Fruit fly (Drosophila melanogaster) whole organism, embryonic: Measurements from ENCODE around the gene Npc2f.

Experiments used
- Antp ChIP-seq: fragments of 200-800 bp; sonication (Bioruptor generic); optimal IDR thresholded peaks from 3 replicates; lab custom pipeline; 2016; ENCODE audit warnings: missing biosample characterization, missing genetic modification characterization
- BtbVII ChIP-seq: fragments of 200-800 bp; sonication (Bioruptor generic); optimal IDR thresholded peaks from 3 replicates; lab custom pipeline; 2017; ENCODE audit warnings: missing biosample characterization, mild to moderate bottlenecking, missing genetic modification characterization
- CG10321 ChIP-seq: fragments of 200-800 bp; sonication (Bioruptor generic); IDR thresholded peaks from 2 replicates; pipeline ENCODE4 v1.3.6; 2022; ENCODE audit warnings: missing biosample characterization, missing genetic modification characterization
- CG11456 ChIP-seq: fragments of 200-800 bp; sonication (Bioruptor generic); IDR thresholded peaks from 3 replicates; pipeline ENCODE4 v1.3.6; 2022; ENCODE audit warnings: missing biosample characterization, missing genetic modification characterization
- CG12071 ChIP-seq: fragments of 200-800 bp; sonication (Bioruptor generic); optimal IDR thresholded peaks from 3 replicates; lab custom pipeline; 2018; ENCODE audit warnings: missing biosample characterization, mild to moderate bottlenecking, missing genetic modification characterization
- CG12155 ChIP-seq: fragments of 200-800 bp; sonication (Bioruptor generic); optimal IDR thresholded peaks from 3 replicates; lab custom pipeline; 2016; ENCODE audit warnings: missing biosample characterization, missing genetic modification characterization
- CG12219 ChIP-seq: fragments of 200-800 bp; sonication (Bioruptor generic); optimal IDR thresholded peaks from 3 replicates; lab custom pipeline; 2018; ENCODE audit warnings: missing biosample characterization, mild to moderate bottlenecking, missing genetic modification characterization
- CG13123 ChIP-seq: fragments of 200-800 bp; sonication (Bioruptor generic); optimal IDR thresholded peaks from 2 replicates; lab custom pipeline; 2016; ENCODE audit warnings: missing biosample characterization, missing genetic modification characterization
- CG14050 ChIP-seq: fragments of 200-800 bp; sonication (Bioruptor generic); IDR thresholded peaks from 3 replicates; pipeline ENCODE4 v1.3.6; 2022; ENCODE audit warnings: missing biosample characterization, missing genetic modification characterization
- CG15073 ChIP-seq: fragments of 200-800 bp; sonication (Bioruptor generic); optimal IDR thresholded peaks from 2 replicates; lab custom pipeline; 2016; ENCODE audit warnings: missing biosample characterization, missing genetic modification characterization
- CG16813 ChIP-seq: fragments of 200-800 bp; sonication (Bioruptor generic); IDR thresholded peaks from 3 replicates; pipeline ENCODE4 v1.3.6; 2022; ENCODE audit warnings: missing biosample characterization, missing genetic modification characterization; ENCODE audit not compliant: partially characterized antibody
- CG17385 ChIP-seq: fragments of 200-800 bp; sonication (Bioruptor generic); optimal IDR thresholded peaks from 3 replicates; lab custom pipeline; 2018; ENCODE audit warnings: missing biosample characterization, mild to moderate bottlenecking, missing genetic modification characterization
- CG2120 ChIP-seq: fragments of 200-800 bp; sonication (Bioruptor generic); optimal IDR thresholded peaks from 3 replicates; lab custom pipeline; 2016; ENCODE audit warnings: missing biosample characterization, missing genetic modification characterization
- CG2678 ChIP-seq: fragments of 200-800 bp; sonication (Bioruptor generic); optimal IDR thresholded peaks from 3 replicates; lab custom pipeline; 2019; ENCODE audit warnings: missing biosample characterization, mild to moderate bottlenecking, missing genetic modification characterization, moderate library complexity
- CG31441 ChIP-seq: fragments of 200-800 bp; sonication (Bioruptor generic); IDR thresholded peaks from 2 replicates; pipeline ENCODE4 v1.3.6; 2022; ENCODE audit warnings: missing biosample characterization, missing genetic modification characterization
- CG3995 ChIP-seq: fragments of 200-800 bp; sonication (Bioruptor generic); optimal IDR thresholded peaks from 3 replicates; lab custom pipeline; 2016; ENCODE audit warnings: missing biosample characterization, missing genetic modification characterization
- CG4404 ChIP-seq: fragments of 200-800 bp; sonication (Bioruptor generic); IDR thresholded peaks from 2 replicates; pipeline ENCODE4 v1.3.6; 2022; ENCODE audit warnings: missing biosample characterization, missing genetic modification characterization
- CG6272 ChIP-seq: fragments of 200-800 bp; sonication (Bioruptor generic); IDR thresholded peaks from 2 replicates; pipeline ENCODE4 v1.3.6; 2022; ENCODE audit warnings: missing biosample characterization, missing genetic modification characterization
- CG6689 ChIP-seq: fragments of 200-800 bp; sonication (Bioruptor generic); IDR thresholded peaks from 2 replicates; pipeline ENCODE4 v1.3.6; 2022; ENCODE audit warnings: missing biosample characterization, missing genetic modification characterization
- CG9797 ChIP-seq: fragments of 200-800 bp; sonication (Bioruptor generic); optimal IDR thresholded peaks from 3 replicates; lab custom pipeline; 2018; ENCODE audit warnings: missing biosample characterization, mild to moderate bottlenecking, missing genetic modification characterization
- CG9932 ChIP-seq: fragments of 200-800 bp; sonication (Bioruptor generic); IDR thresholded peaks from 2 replicates; pipeline ENCODE4 v1.3.6; 2022; ENCODE audit warnings: missing biosample characterization, missing genetic modification characterization
- Dip2 ChIP-seq: fragments of 200-800 bp; sonication (Bioruptor generic); IDR thresholded peaks from 2 replicates; pipeline ENCODE4 v1.3.6; 2022; ENCODE audit warnings: missing biosample characterization, missing genetic modification characterization
- Dref ChIP-seq: fragments of 200-800 bp; sonication (Bioruptor generic); IDR thresholded peaks from 2 replicates; pipeline ENCODE4 v1.3.6; 2022; ENCODE audit warnings: missing biosample characterization, missing genetic modification characterization
- Drgx ChIP-seq: fragments of 200-800 bp; sonication (Bioruptor generic); IDR thresholded peaks from 2 replicates; pipeline ENCODE4 v1.3.6; 2022; ENCODE audit warnings: missing biosample characterization, missing genetic modification characterization
- Elba2 ChIP-seq: fragments of 200-800 bp; sonication (Bioruptor generic); optimal IDR thresholded peaks from 3 replicates; lab custom pipeline; 2016; ENCODE audit warnings: missing biosample characterization, missing genetic modification characterization
- Hr39 ChIP-seq: fragments of >200 bp; optimal IDR thresholded peaks from 2 replicates; lab custom pipeline; 2017
- Lim3 ChIP-seq: fragments of 200-800 bp; sonication (Bioruptor generic); IDR thresholded peaks from 2 replicates; pipeline ENCODE4 v1.3.6; 2022; ENCODE audit warnings: missing biosample characterization, missing genetic modification characterization
- Med ChIP-seq: fragments of 200-800 bp; sonication (Bioruptor generic); peaks from one replicate; lab custom pipeline; 2016; ENCODE audit warnings: missing biosample characterization, missing genetic modification characterization, mild to moderate bottlenecking, inconsistent platforms, moderate library complexity
- Nf-YB ChIP-seq: fragments of 200-800 bp; sonication (Bioruptor generic); optimal IDR thresholded peaks from 3 replicates; lab custom pipeline; 2019; ENCODE audit warnings: missing biosample characterization, mild to moderate bottlenecking, missing genetic modification characterization, moderate library complexity
- Optix ChIP-seq: fragments of 200-800 bp; sonication (Bioruptor generic); IDR thresholded peaks from 3 replicates; pipeline ENCODE4 v1.3.6; 2022; ENCODE audit warnings: missing biosample characterization, missing genetic modification characterization
- PHDP ChIP-seq: fragments of 200-800 bp; sonication (Bioruptor generic); optimal IDR thresholded peaks from 3 replicates; lab custom pipeline; 2018; ENCODE audit warnings: missing biosample characterization, mild to moderate bottlenecking, missing genetic modification characterization, moderate library complexity
- Pdp1 ChIP-seq, 2 experiments: fragments of 200-800 bp; sonication (Bioruptor generic); optimal IDR thresholded peaks; 3 replicates each; lab custom pipeline; 2016; ENCODE audit warnings: missing biosample characterization in 2 of 2, missing genetic modification characterization in 2 of 2, mild to moderate bottlenecking in 1 of 2, moderate library complexity in 1 of 2
- Ptx1 ChIP-seq: fragments of 200-800 bp; sonication (Bioruptor generic); IDR thresholded peaks from 2 replicates; pipeline ENCODE4 v1.3.6; 2022; ENCODE audit warnings: missing biosample characterization, missing genetic modification characterization
- chinmo ChIP-seq: fragments of 200-800 bp; sonication (Bioruptor generic); IDR thresholded peaks from 4 replicates; pipeline ENCODE4 v1.3.6; 2022; ENCODE audit warnings: missing biosample characterization, missing genetic modification characterization; ENCODE audit not compliant: partially characterized antibody
- danr ChIP-seq: fragments of 200-800 bp; sonication (Bioruptor generic); IDR thresholded peaks from 2 replicates; pipeline ENCODE4 v1.3.6; 2022; ENCODE audit warnings: missing biosample characterization, missing genetic modification characterization
- dmrt99B ChIP-seq: fragments of 200-800 bp; sonication (Bioruptor generic); optimal IDR thresholded peaks from 2 replicates; lab custom pipeline; 2018; ENCODE audit warnings: missing biosample characterization, mild to moderate bottlenecking, missing genetic modification characterization, moderate library complexity
- dpn ChIP-seq, 2 experiments: fragments of 200-800 bp; sonication (Bioruptor generic); optimal IDR thresholded peaks; 3 replicates each; lab custom pipeline; 2016; ENCODE audit warnings: missing biosample characterization in 2 of 2, missing genetic modification characterization in 2 of 2
- esg ChIP-seq: fragments of 200-800 bp; sonication (Bioruptor generic); conservative IDR thresholded peaks from 2 replicates; pipeline ENCODE4 v1.3.6; 2022; ENCODE audit warnings: missing biosample characterization, missing genetic modification characterization
- eve ChIP-seq, 2 experiments: fragments of >200 bp; optimal IDR thresholded peaks; 2 replicates each; lab custom pipeline; 2017; ENCODE audit warnings: missing biosample characterization in 2 of 2, missing genetic modification characterization in 2 of 2
- gfzf ChIP-seq: fragments of 200-800 bp; sonication (Bioruptor generic); optimal IDR thresholded peaks from 2 replicates; lab custom pipeline; 2016; ENCODE audit warnings: missing biosample characterization, mild to moderate bottlenecking, missing genetic modification characterization, moderate library complexity
- gsb ChIP-seq: fragments of 200-800 bp; sonication (Bioruptor generic); IDR thresholded peaks from 2 replicates; pipeline ENCODE4 v1.3.6; 2022; ENCODE audit warnings: missing biosample characterization, missing genetic modification characterization
- gt ChIP-seq: fragments of 200-800 bp; sonication (Bioruptor generic); IDR thresholded peaks from 2 replicates; pipeline ENCODE4 v1.3.6; 2022; ENCODE audit warnings: missing biosample characterization, missing genetic modification characterization
- inv ChIP-seq: fragments of 200-800 bp; sonication (Bioruptor generic); IDR thresholded peaks from 2 replicates; pipeline ENCODE4 v1.3.6; 2022; ENCODE audit warnings: missing biosample characterization, missing genetic modification characterization; ENCODE audit not compliant: partially characterized antibody
- knrl ChIP-seq: fragments of 200-800 bp; sonication (Bioruptor generic); IDR thresholded peaks from 3 replicates; pipeline ENCODE4 v1.3.6; 2022; ENCODE audit warnings: missing biosample characterization, missing genetic modification characterization; ENCODE audit not compliant: partially characterized antibody
- nom ChIP-seq: fragments of 200-800 bp; sonication (Bioruptor generic); optimal IDR thresholded peaks from 2 replicates; lab custom pipeline; 2017; ENCODE audit warnings: missing biosample characterization, missing genetic modification characterization, mild to moderate bottlenecking, moderate library complexity, missing genetic modification reagents
- p53 ChIP-seq: fragments of 200-800 bp; sonication (Bioruptor generic); optimal IDR thresholded peaks from 2 replicates; lab custom pipeline; 2016; ENCODE audit warnings: missing biosample characterization, missing genetic modification characterization
- psq ChIP-seq: fragments of 200-800 bp; sonication (Bioruptor generic); optimal IDR thresholded peaks from 2 replicates; lab custom pipeline; 2017; ENCODE audit warnings: missing biosample characterization, missing genetic modification characterization
- salm ChIP-seq: fragments of 200-800 bp; sonication (Bioruptor generic); optimal IDR thresholded peaks from 2 replicates; lab custom pipeline; 2018; ENCODE audit warnings: missing biosample characterization, mild to moderate bottlenecking, missing genetic modification characterization
- sens-2 ChIP-seq: fragments of 200-800 bp; sonication (Bioruptor generic); IDR thresholded peaks from 2 replicates; pipeline ENCODE4 v1.3.6; 2022; ENCODE audit warnings: missing biosample characterization, missing genetic modification characterization
- ttk ChIP-seq: fragments of 200-800 bp; sonication (Bioruptor generic); IDR thresholded peaks from 2 replicates; pipeline ENCODE4 v2.1.2; 2022; ENCODE audit warnings: missing biosample characterization, missing genetic modification characterization
- wor ChIP-seq: fragments of 200-800 bp; sonication (Bioruptor generic); IDR thresholded peaks from 2 replicates; pipeline ENCODE4 v1.3.6; 2022; ENCODE audit warnings: missing biosample characterization, missing genetic modification characterization

Npc2f gene

DNA sequence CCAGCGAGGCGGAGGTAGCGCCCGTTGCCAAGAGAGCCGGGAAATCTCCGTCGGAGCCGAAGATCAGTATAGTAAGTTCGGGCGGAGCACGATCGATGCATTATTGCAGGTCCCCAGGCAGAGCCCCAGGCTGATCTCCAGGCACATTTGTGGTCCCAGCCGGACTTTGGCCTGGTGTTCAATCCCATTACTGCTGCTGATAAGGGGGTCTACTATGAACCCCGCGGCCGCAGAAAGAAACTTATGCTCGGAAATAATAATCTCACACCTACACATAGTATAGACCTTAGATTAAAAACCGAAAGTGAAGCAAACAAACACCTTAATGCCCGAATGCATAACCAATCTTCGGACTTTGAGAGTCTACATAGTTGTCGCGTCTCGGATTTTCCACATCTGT lies 20.7 kb upstream of the Npc2f start (continued):
- TF ChIP-seq Drgx, result peak; percentile 42; the same call in 1 of the 2 replicates
- TF ChIP-seq p53, result no peak
- no peak for TF ChIP-seq CG10321
- peak; percentile 88 for TF ChIP-seq nom (GFP tag; lab: Kevin White, UChicago)
- no peak for TF ChIP-seq CG2678
- TF ChIP-seq dpn (GFP tag; optimal IDR thresholded peaks at IDR 0.05; lab: Kevin White, UChicago), result no peak
- TF ChIP-seq chinmo (GFP tag; lab: Robert Waterston, UW), result peak; percentile 74; the same call in 1 of the 4 replicates
- TF ChIP-seq ttk (GFP tag; lab: Robert Waterston, UW), result no peak
- no peak for TF ChIP-seq eve (GFP tag; optimal IDR thresholded peaks at IDR 0.05; lab: Kevin White, UChicago)
- TF ChIP-seq CG9797 (GFP tag; lab: Kevin White, UChicago), result no peak
- peak in 1 of 2 experiments; percentile 48 for TF ChIP-seq Pdp1 (GFP tag; optimal IDR thresholded peaks at IDR 0.05; lab: Kevin White, UChicago)

DNA sequence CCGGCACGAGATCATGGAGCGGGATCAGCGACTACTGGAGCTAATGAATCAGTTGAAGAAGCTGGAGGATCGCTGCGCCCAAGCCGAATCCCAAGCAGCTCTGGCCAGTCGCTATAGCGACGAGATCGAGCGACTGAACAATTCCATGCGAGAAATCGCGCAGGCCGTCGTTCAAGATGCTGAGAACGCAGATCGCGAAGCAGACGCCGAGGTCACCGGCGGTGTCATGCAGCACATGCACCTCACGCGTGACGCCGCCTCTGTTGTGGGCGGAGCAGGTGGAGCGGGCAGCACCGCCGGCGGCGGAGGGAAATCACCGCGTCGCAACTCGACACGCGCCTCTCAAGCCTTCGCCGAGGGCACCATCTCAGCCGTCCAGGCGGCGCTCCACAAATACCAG lies 16.0 kb upstream of the Npc2f start:
- TF ChIP-seq CG12071 (no peak), CG11456 (GFP tag; lab: Robert Waterston, UW) (0 out of 3 replicates have a peak, but pooled peaks have one; percentile 15), CG4404 (0 out of 2 replicates have a peak, but pooled peaks have one; percentile 11), CG6689 (no peak), esg (GFP tag; lab: Robert Waterston, UW) (no peak), Dip2 (GFP tag; lab: Robert Waterston, UW) (0 out of 2 replicates have a peak, but pooled peaks have one; percentile 5), p53 (no peak)

DNA sequence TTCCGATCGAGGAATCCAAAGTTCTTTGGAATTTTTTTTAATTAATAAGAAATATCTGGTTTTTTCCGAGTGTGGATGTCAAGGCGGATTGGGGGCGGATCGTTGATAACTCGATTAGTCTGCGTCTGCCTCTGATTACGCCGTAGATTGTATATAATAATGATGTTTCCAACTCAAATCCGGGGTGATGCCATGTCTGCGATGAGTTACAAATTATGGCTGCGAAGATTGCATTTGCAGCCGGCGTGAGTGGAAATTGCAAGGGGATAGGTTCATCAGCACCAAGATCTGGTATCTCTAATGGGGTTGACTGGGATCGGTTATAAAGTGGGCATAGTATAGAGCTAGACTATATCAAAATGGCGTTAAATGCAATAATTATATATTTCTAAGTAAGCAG lies 15.3 kb upstream of the Npc2f start:
- TF ChIP-seq Antp (GFP tag; lab: Kevin White, UChicago) (no peak), CG14050 (no peak), wor (no peak), Lim3 (GFP tag; lab: Robert Waterston, UW) (no peak), CG9932 (no peak), CG13123 (GFP tag; lab: Kevin White, UChicago) (no peak), dmrt99B (tag; lab: Kevin White, UChicago) (no peak), Hr39 (lab: Kevin White, UChicago) (no peak), salm (no peak), CG12219 (no peak), Elba2 (GFP tag; lab: Kevin White, UChicago) (no peak), psq (GFP tag; lab: Kevin White, UChicago) (no peak), CG31441 (GFP tag; lab: Robert Waterston, UW) (no peak), inv (GFP tag; lab: Robert Waterston, UW) (no peak), CG4404 (no peak), CG2120 (GFP tag; lab: Kevin White, UChicago) (no peak), PHDP (no peak), CG3995 (GFP tag; lab: Kevin White, UChicago) (no peak), CG16813 (GFP tag; lab: Robert Waterston, UW) (no peak), gfzf (GFP tag; lab: Kevin White, UChicago) (no peak)

DNA sequence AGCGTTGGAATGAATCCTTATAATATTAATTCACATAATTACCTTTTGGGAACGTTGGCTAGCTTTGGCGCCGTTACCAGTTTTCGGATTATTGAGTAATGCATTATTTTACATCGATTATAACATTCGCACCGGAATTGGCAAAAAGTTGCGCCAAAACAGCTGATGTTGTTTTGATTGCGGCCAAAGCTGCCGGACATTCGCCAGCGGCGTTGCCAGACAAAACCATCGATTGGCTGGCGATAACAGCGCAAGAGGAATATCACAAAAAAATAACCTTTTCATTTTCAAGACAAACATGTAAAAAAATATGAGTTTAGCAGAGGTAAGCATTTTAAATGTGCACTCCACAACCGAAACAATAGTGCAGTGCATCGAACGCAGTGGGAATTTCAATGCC lies 7.6 kb upstream of the Npc2f start, which contains the start of the genes GatB and Tsc1:
TSS of gene GatB (minus strand) at position 176 of the 400 bp plus-strand sequence.
TSS of gene Tsc1 (plus strand) at position 228 of the 400 bp plus-strand sequence.
- no peak for TF ChIP-seq Ptx1 (GFP tag; lab: Robert Waterston, UW)
- no peak for TF ChIP-seq CG15073 (GFP tag; lab: Kevin White, UChicago)
- TF ChIP-seq Med (GFP tag; lab: Kevin White, UChicago), result peak; percentile 48
- no peak for TF ChIP-seq CG6272
- TF ChIP-seq danr (GFP tag; lab: Robert Waterston, UW), result no peak
- no peak for TF ChIP-seq sens-2 (GFP tag; lab: Robert Waterston, UW)
- TF ChIP-seq gsb (GFP tag; lab: Robert Waterston, UW), result no peak
- peak; percentile 38; the same call in 1 of the 3 replicates for TF ChIP-seq knrl (GFP tag; lab: Robert Waterston, UW)
- no peak for TF ChIP-seq CG12155 (GFP tag; lab: Kevin White, UChicago)
- no peak for TF ChIP-seq BtbVII (GFP tag; lab: Kevin White, UChicago)
- peak; percentile 36 for TF ChIP-seq Nf-YB (GFP tag; lab: Kevin White, UChicago)
- no peak for TF ChIP-seq gt (GFP tag; lab: Robert Waterston, UW)
- TF ChIP-seq Dref (GFP tag; lab: Robert Waterston, UW), result peak; percentile 61
- TF ChIP-seq CG17385 (GFP tag; lab: Kevin White, UChicago), result peak; percentile 46
- TF ChIP-seq Optix (GFP tag; lab: Robert Waterston, UW), result no peak
